Worm (Caenorhabditis elegans): ENCODE measurements around the gene Y73B6A.1.
A peak's percentile ranks its signal among the peaks of the same experiment; 100 is the strongest.

DNA sequence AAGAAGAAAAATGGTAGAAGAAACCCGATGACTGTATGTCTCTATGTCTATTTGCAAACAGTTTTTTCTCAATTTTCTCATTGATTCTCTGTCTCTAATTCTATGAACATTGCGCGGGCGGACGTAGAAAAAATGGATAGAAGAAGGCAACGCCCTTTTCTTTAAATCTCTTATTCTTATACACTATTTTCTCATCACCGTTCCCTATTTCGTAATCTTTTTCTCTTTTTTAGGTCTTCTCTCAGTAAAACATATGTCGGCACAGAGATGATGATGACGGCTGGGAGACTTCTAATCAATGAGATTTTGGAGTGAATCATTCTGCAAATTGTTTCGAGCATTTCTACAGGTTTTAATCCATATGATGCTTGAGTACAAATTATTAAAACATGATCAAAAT is 45.7 kb downstream of the Y73B6A.1 start:
- TF ChIP-seq lin-35 (GFP tag; optimal IDR thresholded peaks at IDR 0.05) (peak in 1 of 2 experiments; percentile 47), ceh-82 (tag; optimal IDR thresholded peaks at IDR 0.05) (no peak), lir-3 (tag; optimal IDR thresholded peaks at IDR 0.05; ENCODE audit: poor library complexity) (no peak), ztf-4 (tag; optimal IDR thresholded peaks at IDR 0.05) (no peak), snu-23 (GFP tag; optimal IDR thresholded peaks at IDR 0.05) (peak; percentile 43), ceh-88 (GFP tag; IDR thresholded peaks at IDR 0.05) (no peak), zag-1 (tag; optimal IDR thresholded peaks at IDR 0.05) (no peak), pqm-1 (tag; optimal IDR thresholded peaks at IDR 0.05) (no peak), egl-27 (tag; optimal IDR thresholded peaks at IDR 0.05) (no peak), C04F5.9 (tag; optimal IDR thresholded peaks at IDR 0.05) (no peak), nhr-28 (tag; optimal IDR thresholded peaks at IDR 0.05) (no peak), elt-3 (tag; optimal IDR thresholded peaks at IDR 0.05) (peak in 2 of 6 experiments; percentile 43 to 68)

Measured in whole organism, L1 larva.